ENCODE assay signal across 5 fruit fly cellular contexts in genomic region chr2L:18464116-18464530, dm6.
TF ChIP-seq lines count a peak whose summit lies in the region.

No protein-coding gene starts in this region.

- no peak for TF ChIP-seq CTCF in whole organism, embryonic (GFP tag; optimal IDR thresholded peaks at IDR 0.05; lab: Kevin White, UChicago)

TF ChIP-seq in whole organism, 6 proteins besides CTCF, POLR2A, EP300 and RAD21:
- TF ChIP-seq Dll (optimal IDR thresholded peaks at IDR 0.05; lab: Kevin White, UChicago) (no peak), EcR (GFP tag; optimal IDR thresholded peaks at IDR 0.05; lab: Kevin White, UChicago) (peak; percentile 42 to 97)
TF ChIP-seq in whole organism: peak in this region for 1.

TF ChIP-seq in whole organism, embryonic, 481 proteins besides CTCF, POLR2A, EP300 and RAD21:
- TF ChIP-seq Dp (GFP tag; optimal IDR thresholded peaks at IDR 0.05; lab: Kevin White, UChicago) (no peak), ase (GFP tag; IDR thresholded peaks at IDR 0.05; lab: Robert Waterston, UW) (0 out of 3 replicates have a peak, but pooled peaks have one; percentile 10), Opbp (GFP tag; IDR thresholded peaks at IDR 0.05; lab: Robert Waterston, UW; ENCODE audit: partially characterized antibody) (no peak), HLHmδ (GFP tag; optimal IDR thresholded peaks at IDR 0.05; lab: Kevin White, UChicago) (no peak), slp2 (GFP tag; optimal IDR thresholded peaks at IDR 0.05; lab: Kevin White, UChicago) (no peak), croc (GFP tag; conservative IDR thresholded peaks at IDR 0.05; lab: Robert Waterston, UW) (no peak), Ets65A (GFP tag; lab: Kevin White, UChicago) (peak; percentile 76), grn (GFP tag; optimal IDR thresholded peaks at IDR 0.05; lab: Kevin White, UChicago) (no peak), Eip74EF (GFP tag; optimal IDR thresholded peaks at IDR 0.05; lab: Kevin White, UChicago) (no peak)

TF ChIP-seq in whole organism, prepupa, 60 proteins besides CTCF, POLR2A, EP300 and RAD21:
- peak; percentile 30 for TF ChIP-seq Hr39 (GFP tag; optimal IDR thresholded peaks at IDR 0.05; lab: Kevin White, UChicago)
- TF ChIP-seq CG11294 (GFP tag; IDR thresholded peaks at IDR 0.05; lab: Robert Waterston, UW), result no peak
- peak; percentile 15 for TF ChIP-seq CG31627 (GFP tag; optimal IDR thresholded peaks at IDR 0.05; lab: Kevin White, UChicago)
- TF ChIP-seq ss (GFP tag; optimal IDR thresholded peaks at IDR 0.05; lab: Kevin White, UChicago), result peak; percentile 39 to 54
- no peak for TF ChIP-seq spab (GFP tag; optimal IDR thresholded peaks at IDR 0.05; lab: Kevin White, UChicago)
- TF ChIP-seq CG8119 (GFP tag; IDR thresholded peaks at IDR 0.05; lab: Robert Waterston, UW), result no peak
- no peak for TF ChIP-seq Smox (GFP tag; optimal IDR thresholded peaks at IDR 0.05; lab: Kevin White, UChicago)
- TF ChIP-seq CG10669 (GFP tag; optimal IDR thresholded peaks at IDR 0.05; lab: Kevin White, UChicago), result no peak
- TF ChIP-seq Lpt (GFP tag; optimal IDR thresholded peaks at IDR 0.05; lab: Kevin White, UChicago), result peak; percentile 61
- TF ChIP-seq Ets96B (tag; optimal IDR thresholded peaks at IDR 0.05; lab: Kevin White, UChicago), result no peak
- TF ChIP-seq Gug (GFP tag; IDR thresholded peaks at IDR 0.05; lab: Robert Waterston, UW), result peak; percentile 21; the same call in 1 of the 2 replicates
- peak; percentile 50 for TF ChIP-seq dsx (GFP tag; optimal IDR thresholded peaks at IDR 0.05; lab: Kevin White, UChicago; ENCODE audit: poor library complexity, severe bottlenecking)
- TF ChIP-seq CG6854 (GFP tag; optimal IDR thresholded peaks at IDR 0.05; lab: Kevin White, UChicago), result no peak
TF ChIP-seq in whole organism, prepupa: peak in this region for 6.

TF ChIP-seq in whole organism, pupa, 21 proteins besides CTCF, POLR2A, EP300 and RAD21:
- no peak for TF ChIP-seq CG8301 (tag; optimal IDR thresholded peaks at IDR 0.05; lab: Kevin White, UChicago)
- peak; percentile 97 for TF ChIP-seq EcR (GFP tag; optimal IDR thresholded peaks at IDR 0.05; lab: Kevin White, UChicago)
- no peak for TF ChIP-seq CG8159 (tag; optimal IDR thresholded peaks at IDR 0.05; lab: Kevin White, UChicago)
- 0 out of 2 replicates have a peak, but pooled peaks have one; percentile 37 for TF ChIP-seq Ets98B (GFP tag; IDR thresholded peaks at IDR 0.05; lab: Robert Waterston, UW)
- peak; percentile 62 for TF ChIP-seq CG13204 (GFP tag; optimal IDR thresholded peaks at IDR 0.05; lab: Kevin White, UChicago)
- TF ChIP-seq gl (tag; optimal IDR thresholded peaks at IDR 0.05; lab: Kevin White, UChicago), result peak; percentile 22
- peak; percentile 53 for TF ChIP-seq fd96Ca (GFP tag; IDR thresholded peaks at IDR 0.05; lab: Robert Waterston, UW)
TF ChIP-seq in whole organism, pupa: peak in this region for 5.

TF ChIP-seq in whole organism, wandering third instar larva, 38 proteins besides CTCF, POLR2A, EP300 and RAD21:
- TF ChIP-seq dmrt93B (GFP tag; optimal IDR thresholded peaks at IDR 0.05; lab: Kevin White, UChicago) (no peak), lola (GFP tag; optimal IDR thresholded peaks at IDR 0.05; lab: Kevin White, UChicago) (no peak), psq (GFP tag; optimal IDR thresholded peaks at IDR 0.05; lab: Kevin White, UChicago) (peak; percentile 92), Rel (GFP tag; optimal IDR thresholded peaks at IDR 0.05; lab: Kevin White, UChicago) (no peak), Rel (tag; optimal IDR thresholded peaks at IDR 0.05; lab: Kevin White, UChicago) (peak; percentile 50), fru (GFP tag; optimal IDR thresholded peaks at IDR 0.05; lab: Kevin White, UChicago) (no peak), Hnf4 (GFP tag; optimal IDR thresholded peaks at IDR 0.05; lab: Kevin White, UChicago) (peak; percentile 47), ey (GFP tag; optimal IDR thresholded peaks at IDR 0.05; lab: Kevin White, UChicago) (peak; percentile 18), foxo (GFP tag; optimal IDR thresholded peaks at IDR 0.05; lab: Kevin White, UChicago) (peak in 1 of 2 experiments; percentile 13), br (GFP tag; optimal IDR thresholded peaks at IDR 0.05; lab: Kevin White, UChicago) (no peak), CG9705 (GFP tag; optimal IDR thresholded peaks at IDR 0.05; lab: Kevin White, UChicago) (no peak), usp (GFP tag; optimal IDR thresholded peaks at IDR 0.05; lab: Kevin White, UChicago) (no peak), Myc (optimal IDR thresholded peaks at IDR 0.05; lab: Kevin White, UChicago) (no peak), CrebA (GFP tag; optimal IDR thresholded peaks at IDR 0.05; lab: Kevin White, UChicago; ENCODE audit: borderline replicate concordance) (no peak), OdsH (GFP tag; optimal IDR thresholded peaks at IDR 0.05; lab: Kevin White, UChicago) (no peak), woc (GFP tag; optimal IDR thresholded peaks at IDR 0.05; lab: Kevin White, UChicago) (no peak), Jra (GFP tag; optimal IDR thresholded peaks at IDR 0.05; lab: Kevin White, UChicago) (no peak), h (GFP tag; optimal IDR thresholded peaks at IDR 0.05; lab: Kevin White, UChicago) (no peak), Vsx2 (GFP tag; optimal IDR thresholded peaks at IDR 0.05; lab: Kevin White, UChicago; ENCODE audit: partially characterized antibody) (no peak), rgr (GFP tag; optimal IDR thresholded peaks at IDR 0.05; lab: Kevin White, UChicago) (no peak), Hr83 (GFP tag; optimal IDR thresholded peaks at IDR 0.05; lab: Kevin White, UChicago; ENCODE audit: poor library complexity, severe bottlenecking) (no peak)
